Fruit fly (Drosophila melanogaster) Kc167 (cell line): Measurements from ENCODE around the gene CG15040.

Source experiments
- Myc ChIP-seq: fragments of >200 bp; optimal IDR thresholded peaks from 2 replicates; lab custom pipeline; 2017; ENCODE audit warnings: missing external identifiers
- Sin3A ChIP-seq: fragments of >200 bp; optimal IDR thresholded peaks from 2 replicates; lab custom pipeline; 2018; ENCODE audit warnings: missing external identifiers
- h ChIP-seq: fragments of >200 bp; optimal IDR thresholded peaks from 3 replicates; lab custom pipeline; 2018; ENCODE audit warnings: missing external identifiers
- psq ChIP-seq: fragments of >200 bp; optimal IDR thresholded peaks from 2 replicates; lab custom pipeline; 2017; ENCODE audit warnings: missing external identifiers

- TF ChIP-seq psq (lab: Kevin White, UChicago) = no peak
- no peak for TF ChIP-seq Myc (lab: Kevin White, UChicago)
- no peak for TF ChIP-seq h (lab: Kevin White, UChicago)
- no peak for TF ChIP-seq Sin3A (lab: Kevin White, UChicago)
Observed at dm6 chrX:18647961-18648360, 30.6 kb upstream of the CG15040 start, which contains the start of gene Nup35.
